Worm (Caenorhabditis elegans): ENCODE measurements around the gene nstp-6.

The nstp-6 gene

ce11 chrIV:3539253-3539652 is 8.1 kb downstream of the nstp-6 start:
- TF ChIP-seq unc-62 (GFP tag; optimal IDR thresholded peaks at IDR 0.05): no peak

- no peak for TF ChIP-seq unc-62 (GFP tag; optimal IDR thresholded peaks at IDR 0.05)
Observed at ce11 chrIV:3532989-3533388, 14.4 kb downstream of the nstp-6 start.

ce11 chrIV:3532167-3532566 is 15.2 kb downstream of the nstp-6 start, which contains the start of gene M57.1:
M57.1 (plus strand) TSS chrIV:3532467.
- TF ChIP-seq unc-62 (GFP tag; optimal IDR thresholded peaks at IDR 0.05): no peak

- TF ChIP-seq unc-62 (GFP tag; optimal IDR thresholded peaks at IDR 0.05): no peak
Observed at ce11 chrIV:3531535-3531934, 15.9 kb downstream of the nstp-6 start.

- TF ChIP-seq unc-62 (GFP tag; optimal IDR thresholded peaks at IDR 0.05): no peak
Observed at ce11 chrIV:3527878-3528277, 19.5 kb downstream of the nstp-6 start.

- TF ChIP-seq unc-62 (GFP tag; optimal IDR thresholded peaks at IDR 0.05): no peak
Observed at ce11 chrIV:3526831-3527404, 20.5 kb downstream of the nstp-6 start, which contains the start of gene M57.2. M57.2 (plus strand) TSS chrIV:3527354.

ce11 chrIV:3526144-3526797 is 21.1 kb downstream of the nstp-6 start:
- TF ChIP-seq unc-62 (GFP tag; optimal IDR thresholded peaks at IDR 0.05): no peak

ce11 chrIV:3524584-3525020 is 22.8 kb downstream of the nstp-6 start:
- no peak for TF ChIP-seq unc-62 (GFP tag; optimal IDR thresholded peaks at IDR 0.05)

ce11 chrIV:3523419-3523818 is 24.0 kb downstream of the nstp-6 start:
- no peak for TF ChIP-seq unc-62 (GFP tag; optimal IDR thresholded peaks at IDR 0.05)

- no peak for TF ChIP-seq unc-62 (GFP tag; optimal IDR thresholded peaks at IDR 0.05)
Observed at ce11 chrIV:3521710-3522109, 25.7 kb downstream of the nstp-6 start.

ce11 chrIV:3520957-3521356 is 26.4 kb downstream of the nstp-6 start:
- TF ChIP-seq unc-62 (GFP tag; optimal IDR thresholded peaks at IDR 0.05): no peak

- TF ChIP-seq unc-62 (GFP tag; optimal IDR thresholded peaks at IDR 0.05): no peak
Observed at ce11 chrIV:3520374-3520773, 27.0 kb downstream of the nstp-6 start.

- no peak for TF ChIP-seq unc-62 (GFP tag; optimal IDR thresholded peaks at IDR 0.05)
Observed at ce11 chrIV:3519352-3519751, 28.0 kb downstream of the nstp-6 start.

- TF ChIP-seq unc-62 (GFP tag; optimal IDR thresholded peaks at IDR 0.05): no peak
Observed at ce11 chrIV:3517582-3517981, 29.8 kb downstream of the nstp-6 start.

- TF ChIP-seq unc-62 (GFP tag; optimal IDR thresholded peaks at IDR 0.05): no peak
Observed at ce11 chrIV:3516586-3516985, 30.8 kb downstream of the nstp-6 start, which contains the start of gene unc-33. unc-33 (plus strand) TSS chrIV:3516886.

ce11 chrIV:3515412-3516046 is 31.9 kb downstream of the nstp-6 start:
- TF ChIP-seq unc-62 (GFP tag; optimal IDR thresholded peaks at IDR 0.05): no peak

- TF ChIP-seq unc-62 (GFP tag; optimal IDR thresholded peaks at IDR 0.05): no peak
Observed at ce11 chrIV:3514467-3514866, 32.9 kb downstream of the nstp-6 start, which contains the start of gene tsg-101. tsg-101 (minus strand) TSS chrIV:3514567.

Measured in whole organism, dauer.